Fruit fly (Drosophila melanogaster): Measurements from ENCODE around the gene Mcm5.

- TF ChIP-seq Sin3A (optimal IDR thresholded peaks at IDR 0.05) (no peak), ttk (optimal IDR thresholded peaks at IDR 0.05) (no peak), psq (optimal IDR thresholded peaks at IDR 0.05) (no peak), insv (optimal IDR thresholded peaks at IDR 0.05) (no peak), h (optimal IDR thresholded peaks at IDR 0.05) (no peak)
Observed at dm6 chr3R:10776047-10776659, 12.2 kb upstream of the Mcm5 start.

Measured in Kc167 (cell line).